Worm (Caenorhabditis elegans) whole organism, early embryonic: ENCODE results near the gene F37A8.1.

ENCODE experiments used
- aly-1 ChIP-seq: sonication (generic microtip); optimal IDR thresholded peaks from 2 replicates; lab custom pipeline; 2016; ENCODE audit warnings: missing genetic modification characterization, missing compliant biosample characterization
- ama-1 ChIP-seq: fragments of 150-350 bp; optimal IDR thresholded peaks from 2 replicates; lab custom pipeline; 2014
- ceh-13 ChIP-seq: fragments of 200-800 bp; sonication (Bioruptor generic); optimal IDR thresholded peaks from 2 replicates; lab custom pipeline; 2018; ENCODE audit warnings: mild to moderate bottlenecking, missing genetic modification characterization, missing compliant biosample characterization
- ceh-36 ChIP-seq: sonication (generic microtip); optimal IDR thresholded peaks from 2 replicates; lab custom pipeline; 2016; ENCODE audit warnings: missing genetic modification characterization, inconsistent platforms, missing compliant biosample characterization
- ets-7 ChIP-seq: sonication (generic microtip); optimal IDR thresholded peaks from 2 replicates; lab custom pipeline; 2016; ENCODE audit warnings: missing genotype, missing genetic modification characterization, missing compliant biosample characterization
- flt-1 ChIP-seq: fragments of 200-800 bp; sonication (Bioruptor generic); IDR thresholded peaks from 2 replicates; pipeline ENCODE4 v1.3.6; 2022; ENCODE audit warnings: missing genetic modification characterization, missing compliant biosample characterization
- hmg-4 ChIP-seq: fragments of 200-800 bp; sonication (Bioruptor generic); optimal IDR thresholded peaks from 2 replicates; lab custom pipeline; 2018; ENCODE audit warnings: mild to moderate bottlenecking, missing genetic modification characterization, missing compliant biosample characterization
- hnd-1 ChIP-seq: sonication (generic microtip); optimal IDR thresholded peaks from 2 replicates; lab custom pipeline; 2016; ENCODE audit warnings: missing genetic modification characterization, missing compliant biosample characterization
- pes-1 ChIP-seq: fragments of 200-800 bp; sonication (Bioruptor generic); IDR thresholded peaks from 2 replicates; pipeline ENCODE4 v1.3.6; 2022; ENCODE audit warnings: missing genetic modification reagents, missing genetic modification characterization, missing compliant biosample characterization
- scrt-1 ChIP-seq: fragments of 200-800 bp; sonication (Bioruptor generic); IDR thresholded peaks from 2 replicates; pipeline ENCODE4 v1.3.6; 2022; ENCODE audit warnings: missing genetic modification characterization, missing compliant biosample characterization
- sea-1 ChIP-seq: fragments of 200-800 bp; sonication (Bioruptor generic); conservative IDR thresholded peaks from 2 replicates; pipeline ENCODE4 v1.3.6; 2022; ENCODE audit warnings: missing genetic modification characterization, missing compliant biosample characterization
- tbx-37 ChIP-seq: fragments of 200-800 bp; sonication (Bioruptor generic); conservative IDR thresholded peaks from 2 replicates; pipeline ENCODE4 v1.3.6; 2022; ENCODE audit warnings: missing genetic modification reagents, missing genetic modification characterization, missing compliant biosample characterization

DNA sequence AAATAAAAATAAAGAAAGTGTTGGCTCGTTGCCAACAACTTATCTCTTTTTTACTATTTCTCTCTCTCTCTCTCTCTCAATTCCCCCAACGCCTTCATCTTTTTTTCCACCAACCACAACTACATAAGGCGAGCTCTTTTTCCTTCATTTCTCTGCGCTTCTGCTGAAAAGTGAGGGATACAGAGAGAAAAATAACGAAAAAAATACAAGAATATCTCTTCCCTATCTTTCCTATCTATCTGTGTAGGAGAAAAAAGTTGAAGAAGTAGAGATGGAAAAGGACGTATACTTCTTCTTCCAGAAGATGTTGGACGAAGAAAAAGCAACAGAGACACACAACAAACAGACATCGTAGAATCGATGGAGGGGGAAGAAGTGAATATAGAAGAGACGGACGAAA, 29.4 kb upstream of the F37A8.1 start:
- TF ChIP-seq ama-1 (lab: Kevin White, UChicago) (no peak), scrt-1 (GFP tag; lab: Robert Waterston, UW) (no peak), flt-1 (GFP tag; lab: Robert Waterston, UW) (no peak), aly-1 (tag; lab: Kevin White, UChicago) (no peak), hnd-1 (no peak), tbx-37 (GFP tag; lab: Robert Waterston, UW) (no peak), ets-7 (tag; lab: Kevin White, UChicago) (no peak), pes-1 (GFP tag; lab: Robert Waterston, UW) (no peak), sea-1 (GFP tag; lab: Robert Waterston, UW) (no peak), ceh-13 (GFP tag; lab: Kevin White, UChicago) (no peak), ceh-36 (no peak), hmg-4 (GFP tag; lab: Kevin White, UChicago) (no peak)
